Fruit fly (Drosophila melanogaster): ENCODE results near the gene CG14204.

dm6 chrX:19601644-19602043 is 18.2 kb downstream of the CG14204 start, which contains the start of gene CG14220:
- TF ChIP-seq CG7045 (GFP tag; optimal IDR thresholded peaks at IDR 0.05) (no peak), Clk (GFP tag; optimal IDR thresholded peaks at IDR 0.05) (no peak), CG7101 (tag; optimal IDR thresholded peaks at IDR 0.05) (peak; percentile 36), toe (GFP tag; optimal IDR thresholded peaks at IDR 0.05) (no peak), pad (GFP tag; optimal IDR thresholded peaks at IDR 0.05) (peak; percentile 11), CG33017 (tag; optimal IDR thresholded peaks at IDR 0.05) (no peak), cnc (optimal IDR thresholded peaks at IDR 0.05) (no peak), Crg-1 (GFP tag; optimal IDR thresholded peaks at IDR 0.05) (peak; percentile 23), CG11617 (GFP tag; optimal IDR thresholded peaks at IDR 0.05) (no peak), Mnt (GFP tag; optimal IDR thresholded peaks at IDR 0.05) (peak; percentile 57), Hr96 (GFP tag; optimal IDR thresholded peaks at IDR 0.05) (no peak)

Data from whole organism, adult.